Fruit fly (Drosophila melanogaster) whole organism, embryonic: ENCODE results near the gene Cbp20.

ENCODE experiments used
- Awh ChIP-seq: fragments of 200-800 bp; sonication (Bioruptor generic); IDR thresholded peaks from 2 replicates; pipeline ENCODE4, ENCODE4 v1.3.6; 2022; ENCODE audit warnings: missing biosample characterization, missing genetic modification characterization
- CG10321 ChIP-seq: fragments of 200-800 bp; sonication (Bioruptor generic); IDR thresholded peaks from 2 replicates; pipeline ENCODE4 v1.3.6; 2022; ENCODE audit warnings: missing biosample characterization, missing genetic modification characterization
- CG10431 ChIP-seq: fragments of 200-800 bp; sonication (Bioruptor generic); optimal IDR thresholded peaks from 3 replicates; lab custom pipeline; 2018; ENCODE audit warnings: missing biosample characterization, mild to moderate bottlenecking, missing genetic modification characterization
- CG12071 ChIP-seq: fragments of 200-800 bp; sonication (Bioruptor generic); optimal IDR thresholded peaks from 3 replicates; lab custom pipeline; 2018; ENCODE audit warnings: missing biosample characterization, mild to moderate bottlenecking, missing genetic modification characterization
- CG15011 ChIP-seq: fragments of 200-800 bp; sonication (Bioruptor generic); optimal IDR thresholded peaks from 3 replicates; lab custom pipeline; 2018; ENCODE audit warnings: missing biosample characterization, mild to moderate bottlenecking, missing genetic modification characterization
- CG17328 ChIP-seq: fragments of 200-800 bp; sonication (Bioruptor generic); IDR thresholded peaks from 2 replicates; pipeline ENCODE4 v1.3.6; 2022; ENCODE audit warnings: missing biosample characterization, missing genetic modification characterization
- CG18011 ChIP-seq: fragments of 200-800 bp; sonication (Bioruptor generic); optimal IDR thresholded peaks from 2 replicates; lab custom pipeline; 2017; ENCODE audit warnings: missing biosample characterization, missing genetic modification characterization, mild to moderate bottlenecking, moderate library complexity, missing genotype
- CG2875 ChIP-seq: fragments of 200-800 bp; sonication (Bioruptor generic); optimal IDR thresholded peaks from 2 replicates; lab custom pipeline; 2017; ENCODE audit warnings: missing biosample characterization, mild to moderate bottlenecking, missing genetic modification characterization, missing genetic modification reagents
- CG31224 ChIP-seq: fragments of 200-800 bp; sonication (Bioruptor generic); IDR thresholded peaks from 2 replicates; pipeline ENCODE4 v1.3.6; 2022; ENCODE audit warnings: missing biosample characterization, missing genetic modification characterization
- CG32772 ChIP-seq: fragments of 200-800 bp; sonication (Bioruptor generic); IDR thresholded peaks from 2 replicates; pipeline ENCODE4 v1.3.6; 2022; ENCODE audit warnings: missing biosample characterization, missing genetic modification characterization
- CG7357 ChIP-seq: fragments of 200-800 bp; sonication (Bioruptor generic); IDR thresholded peaks from 3 replicates; pipeline ENCODE4 v1.3.6; 2022; ENCODE audit warnings: missing biosample characterization, missing genetic modification characterization
- CG7745 ChIP-seq: fragments of 200-800 bp; sonication (Bioruptor generic); optimal IDR thresholded peaks from 2 replicates; lab custom pipeline; 2018; ENCODE audit warnings: missing biosample characterization, mild to moderate bottlenecking, missing genetic modification characterization, moderate library complexity
- CG9817 ChIP-seq: fragments of 200-800 bp; sonication (Bioruptor generic); optimal IDR thresholded peaks from 2 replicates; lab custom pipeline; 2018; ENCODE audit warnings: missing biosample characterization, mild to moderate bottlenecking, missing genetic modification characterization, moderate library complexity
- Dip2 ChIP-seq: fragments of 200-800 bp; sonication (Bioruptor generic); IDR thresholded peaks from 2 replicates; pipeline ENCODE4 v1.3.6; 2022; ENCODE audit warnings: missing biosample characterization, missing genetic modification characterization
- Drgx ChIP-seq: fragments of 200-800 bp; sonication (Bioruptor generic); IDR thresholded peaks from 2 replicates; pipeline ENCODE4 v1.3.6; 2022; ENCODE audit warnings: missing biosample characterization, missing genetic modification characterization
- Ets65A ChIP-seq: fragments of 200-800 bp; sonication (Bioruptor generic); peaks from one replicate; lab custom pipeline; 2016; ENCODE audit warnings: missing biosample characterization, missing genetic modification characterization
- Gug ChIP-seq: fragments of 200-800 bp; sonication (Bioruptor generic); IDR thresholded peaks from 4 replicates; pipeline ENCODE4 v1.3.6; 2022; ENCODE audit warnings: missing biosample characterization, missing genetic modification characterization
- Oaz ChIP-seq: fragments of 200-800 bp; sonication (Bioruptor generic); IDR thresholded peaks from 2 replicates; pipeline ENCODE4 v1.3.6; 2022; ENCODE audit warnings: missing biosample characterization, missing genetic modification characterization
- Ptx1 ChIP-seq: fragments of 200-800 bp; sonication (Bioruptor generic); IDR thresholded peaks from 2 replicates; pipeline ENCODE4 v1.3.6; 2022; ENCODE audit warnings: missing biosample characterization, missing genetic modification characterization
- ato ChIP-seq: fragments of 200-800 bp; sonication (Bioruptor generic); IDR thresholded peaks from 2 replicates; pipeline ENCODE4 v1.3.6; 2022; ENCODE audit warnings: missing biosample characterization, missing genetic modification characterization; ENCODE audit not compliant: partially characterized antibody
- bowl ChIP-seq: fragments of 200-800 bp; sonication (Bioruptor generic); IDR thresholded peaks from 2 replicates; pipeline ENCODE4 v1.3.6; 2022; ENCODE audit warnings: missing biosample characterization, missing genetic modification characterization
- bsh ChIP-seq, 2 experiments: fragments of 200-800 bp; sonication (Bioruptor generic); optimal IDR thresholded peaks; 2 replicates each; lab custom pipeline; 2017 to 2018; ENCODE audit warnings: mild to moderate bottlenecking in 2 of 2, missing biosample characterization in 2 of 2, missing genetic modification characterization in 2 of 2, moderate library complexity in 1 of 2
- ci ChIP-seq: fragments of 200-800 bp; sonication (Bioruptor generic); IDR thresholded peaks from 3 replicates; pipeline ENCODE4 v1.3.6; 2022; ENCODE audit warnings: missing biosample characterization, missing genetic modification characterization
- corto ChIP-seq: fragments of 200-800 bp; sonication (Bioruptor generic); optimal IDR thresholded peaks from 2 replicates; lab custom pipeline; 2016; ENCODE audit warnings: missing biosample characterization, mild to moderate bottlenecking, missing genetic modification characterization, moderate library complexity
- ewg ChIP-seq: fragments of 200-800 bp; sonication (Bioruptor generic); optimal IDR thresholded peaks from 3 replicates; lab custom pipeline; 2017; ENCODE audit warnings: mild to moderate bottlenecking, missing biosample characterization, missing genetic modification reagents, missing genetic modification characterization
- fd102C ChIP-seq: fragments of 200-800 bp; sonication (Bioruptor generic); optimal IDR thresholded peaks from 2 replicates; lab custom pipeline; 2018; ENCODE audit warnings: missing biosample characterization, mild to moderate bottlenecking, missing genetic modification characterization, moderate library complexity
- fu2 ChIP-seq: fragments of 200-800 bp; sonication (Bioruptor generic); optimal IDR thresholded peaks from 2 replicates; lab custom pipeline; 2016; ENCODE audit warnings: missing biosample characterization, missing genetic modification characterization
- grn ChIP-seq: fragments of 200-800 bp; sonication (Bioruptor generic); optimal IDR thresholded peaks from 3 replicates; lab custom pipeline; 2017; ENCODE audit warnings: missing biosample characterization, missing genetic modification characterization
- hkb ChIP-seq, 2 experiments: fragments of 200-800 bp in 1 of 2; fragments of >200 bp in 1 of 2; sonication (Bioruptor generic) in 1 of 2; IDR thresholded peaks in 1 of 2; optimal IDR thresholded peaks in 1 of 2; 2 replicates each; pipeline versions ENCODE4 v1.3.6 to Lab custom; 2017 to 2022; ENCODE audit warnings: missing biosample characterization in 1 of 2, missing genetic modification characterization in 1 of 2
- jing ChIP-seq: fragments of 200-800 bp; sonication (Bioruptor generic); optimal IDR thresholded peaks from 2 replicates; lab custom pipeline; 2018; ENCODE audit warnings: missing biosample characterization, mild to moderate bottlenecking, missing genetic modification characterization
- lab ChIP-seq: fragments of 200-800 bp; sonication (Bioruptor generic); optimal IDR thresholded peaks from 3 replicates; lab custom pipeline; 2017; ENCODE audit warnings: missing biosample characterization, missing genetic modification characterization, mild to moderate bottlenecking, moderate library complexity, missing genetic modification reagents
- lilli ChIP-seq: fragments of 200-800 bp; sonication (Bioruptor generic); optimal IDR thresholded peaks from 3 replicates; lab custom pipeline; 2016; ENCODE audit warnings: missing biosample characterization, missing genetic modification characterization
- mirr ChIP-seq: fragments of 200-800 bp; sonication (Bioruptor generic); optimal IDR thresholded peaks from 3 replicates; lab custom pipeline; 2018; ENCODE audit warnings: missing biosample characterization, mild to moderate bottlenecking, missing genetic modification characterization
- nerfin-1 ChIP-seq: fragments of 200-800 bp; sonication (Bioruptor generic); optimal IDR thresholded peaks from 3 replicates; lab custom pipeline; 2019; ENCODE audit warnings: missing biosample characterization, mild to moderate bottlenecking, missing genetic modification characterization, moderate library complexity
- nom ChIP-seq: fragments of 200-800 bp; sonication (Bioruptor generic); optimal IDR thresholded peaks from 2 replicates; lab custom pipeline; 2017; ENCODE audit warnings: missing biosample characterization, missing genetic modification characterization, mild to moderate bottlenecking, moderate library complexity, missing genetic modification reagents
- pnt ChIP-seq: fragments of 200-800 bp; sonication (Bioruptor generic); optimal IDR thresholded peaks from 3 replicates; lab custom pipeline; 2016; ENCODE audit warnings: missing biosample characterization, missing genetic modification characterization
- run ChIP-seq: fragments of 200-800 bp; sonication (Bioruptor generic); optimal IDR thresholded peaks from 3 replicates; lab custom pipeline; 2018; ENCODE audit warnings: missing biosample characterization, mild to moderate bottlenecking, missing genetic modification characterization
- sens ChIP-seq: fragments of 200-800 bp; sonication (Bioruptor generic); peaks from one replicate; lab custom pipeline; 2016; ENCODE audit warnings: missing biosample characterization, missing genetic modification characterization
- sqz ChIP-seq: fragments of 200-800 bp; sonication (Bioruptor generic); optimal IDR thresholded peaks from 3 replicates; lab custom pipeline; 2018; ENCODE audit warnings: missing biosample characterization, mild to moderate bottlenecking, missing genetic modification characterization
- twi ChIP-seq: fragments of 200-800 bp; optimal IDR thresholded peaks from 2 replicates; lab custom pipeline; 2019; ENCODE audit warnings: missing biosample characterization, mild to moderate bottlenecking, missing genetic modification characterization, moderate library complexity

Cbp20 gene

dm6 chr3R:18144853-18145252 is 19.6 kb upstream of the Cbp20 start:
- TF ChIP-seq CG12071 (GFP tag; lab: Kevin White, UChicago) (no peak), Ets65A (GFP tag; lab: Kevin White, UChicago) (peak; percentile 48), CG10431 (GFP tag; lab: Kevin White, UChicago) (no peak), sqz (GFP tag; lab: Kevin White, UChicago) (peak; percentile 15), CG10321 (no peak), grn (GFP tag; lab: Kevin White, UChicago) (peak; percentile 95), CG9817 (tag; lab: Kevin White, UChicago) (no peak), fu2 (GFP tag; lab: Kevin White, UChicago) (no peak), lilli (GFP tag; lab: Kevin White, UChicago) (no peak), nerfin-1 (tag; lab: Kevin White, UChicago) (no peak), Awh (GFP tag; lab: Robert Waterston, UW) (peak; percentile 68), CG15011 (GFP tag; lab: Kevin White, UChicago) (no peak), sens (peak; percentile 7)

dm6 chr3R:18146629-18147028 is 17.8 kb upstream of the Cbp20 start:
- TF ChIP-seq Ets65A (GFP tag; lab: Kevin White, UChicago) (peak; percentile 54), nom (peak; percentile 88), CG7357 (GFP tag; lab: Robert Waterston, UW) (no peak), CG18011 (GFP tag; lab: Kevin White, UChicago) (no peak), Dip2 (GFP tag; lab: Robert Waterston, UW) (no peak), twi (tag; lab: Kevin White, UChicago) (no peak), Gug (no peak), run (tag; lab: Kevin White, UChicago) (no peak), CG17328 (GFP tag; lab: Robert Waterston, UW) (no peak), fd102C (GFP tag; lab: Kevin White, UChicago) (no peak), bsh (GFP tag; optimal IDR thresholded peaks at IDR 0.05; lab: Kevin White, UChicago) (peak in 1 of 2 experiments; percentile 49), hkb (optimal IDR thresholded peaks at IDR 0.05; lab: Kevin White, UChicago) (no peak), hkb (GFP tag; IDR thresholded peaks at IDR 0.05; lab: Robert Waterston, UW) (no peak), CG7745 (tag; lab: Kevin White, UChicago) (no peak)

DNA sequence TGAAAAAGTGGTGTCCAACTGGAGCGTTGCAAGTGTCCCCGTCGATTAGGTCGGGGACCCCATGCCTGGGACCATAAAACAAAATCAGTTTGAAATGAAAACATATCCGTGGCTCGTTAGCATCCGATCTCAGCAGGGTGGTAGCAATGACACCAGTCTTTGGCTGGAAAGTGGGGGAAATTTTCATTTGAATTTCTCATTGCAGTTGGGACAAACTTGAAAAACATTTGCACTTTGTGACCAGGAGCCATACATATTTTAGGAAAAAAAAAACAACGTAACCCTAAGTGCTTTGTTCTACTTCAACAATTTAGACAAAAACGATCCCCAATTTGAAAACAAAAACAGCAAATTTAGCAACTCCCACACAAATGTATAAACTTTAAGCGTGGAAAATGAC is 12.6 kb upstream of the Cbp20 start, which contains the start of gene CG14316:
CG14316 (plus strand) TSS at position 301 of the 400 bp plus-strand sequence.
- TF ChIP-seq corto (GFP tag; lab: Kevin White, UChicago): no peak
- no peak for TF ChIP-seq Ptx1 (GFP tag; lab: Robert Waterston, UW)
- no peak for TF ChIP-seq bowl (GFP tag; lab: Robert Waterston, UW)
- no peak for TF ChIP-seq jing
- no peak for TF ChIP-seq CG2875 (GFP tag; lab: Kevin White, UChicago)
- no peak for TF ChIP-seq CG31224 (GFP tag; lab: Robert Waterston, UW)
- TF ChIP-seq lab (GFP tag; lab: Kevin White, UChicago): no peak

dm6 chr3R:18153698-18154097 is 10.8 kb upstream of the Cbp20 start:
- TF ChIP-seq ewg (GFP tag; lab: Kevin White, UChicago): peak; percentile 61
- TF ChIP-seq mirr (GFP tag; lab: Kevin White, UChicago): no peak
- TF ChIP-seq Oaz (GFP tag; lab: Robert Waterston, UW): no peak
- TF ChIP-seq Drgx (GFP tag; lab: Robert Waterston, UW): 0 out of 2 replicates have a peak, but pooled peaks have one; percentile 5
- TF ChIP-seq pnt (GFP tag; lab: Kevin White, UChicago): no peak
- TF ChIP-seq CG32772 (GFP tag; lab: Robert Waterston, UW): 0 out of 2 replicates have a peak, but pooled peaks have one; percentile 27
- 0 out of 2 replicates have a peak, but pooled peaks have one; percentile 25 for TF ChIP-seq ato (GFP tag; lab: Robert Waterston, UW)
- 0 out of 3 replicates have a peak, but pooled peaks have one; percentile 12 for TF ChIP-seq ci (GFP tag; lab: Robert Waterston, UW)
